Fruit fly (Drosophila melanogaster) whole organism, wandering third instar larva: ENCODE measurements around the gene Mgat3.

Experiments used
- Abd-B ChIP-seq: fragments of >200 bp; optimal IDR thresholded peaks from 2 replicates; lab custom pipeline; 2017; ENCODE audit warnings: missing biosample characterization, missing genetic modification characterization
- CG32264 ChIP-seq: fragments of 200-800 bp; sonication (Bioruptor generic); optimal IDR thresholded peaks from 2 replicates; lab custom pipeline; 2016; ENCODE audit warnings: missing biosample characterization, missing genetic modification characterization
- CG9705 ChIP-seq: fragments of 200-800 bp; sonication (Bioruptor generic); optimal IDR thresholded peaks from 2 replicates; lab custom pipeline; 2018; ENCODE audit warnings: missing biosample characterization, mild to moderate bottlenecking, missing genetic modification characterization
- CrebA ChIP-seq: fragments of 200-800 bp; sonication (Bioruptor generic); optimal IDR thresholded peaks from 2 replicates; lab custom pipeline; 2016; ENCODE audit warnings: missing biosample characterization, mild to moderate bottlenecking, missing genetic modification characterization, borderline replicate concordance
- Dfd ChIP-seq: fragments of >200 bp; optimal IDR thresholded peaks from 2 replicates; lab custom pipeline; 2017; ENCODE audit warnings: missing biosample characterization, missing genetic modification characterization
- Dif ChIP-seq: fragments of 200-275, 200-300 bp; sonication (Bioruptor generic); optimal IDR thresholded peaks from 2 replicates; lab custom pipeline; 2018; ENCODE audit warnings: missing biosample characterization, missing genetic modification characterization; ENCODE audit not compliant: partially characterized antibody
- GATAd ChIP-seq: sonication (Bioruptor generic); optimal IDR thresholded peaks from 2 replicates; lab custom pipeline; 2016; ENCODE audit warnings: missing biosample characterization, missing genetic modification characterization
- HLH106 ChIP-seq: fragments of 200-800 bp; optimal IDR thresholded peaks from 3 replicates; lab custom pipeline; 2019; ENCODE audit warnings: missing biosample characterization, mild to moderate bottlenecking, missing genetic modification characterization, moderate library complexity
- Hnf4 ChIP-seq: fragments of 200-800 bp; sonication (Bioruptor generic); optimal IDR thresholded peaks from 2 replicates; lab custom pipeline; 2016; ENCODE audit warnings: missing biosample characterization, mild to moderate bottlenecking, missing genetic modification characterization
- Hr78 ChIP-seq: fragments of >200 bp; optimal IDR thresholded peaks from 2 replicates; lab custom pipeline; 2017; ENCODE audit warnings: missing biosample characterization, missing genetic modification characterization
- Hr83 ChIP-seq: fragments of 200-300 bp; sonication (Bioruptor generic); optimal IDR thresholded peaks from 2 replicates; lab custom pipeline; 2016; ENCODE audit warnings: missing biosample characterization, mild to moderate bottlenecking, missing genetic modification characterization, moderate library complexity; ENCODE audit not compliant: poor library complexity, severe bottlenecking
- Jra ChIP-seq: sonication (Bioruptor generic); optimal IDR thresholded peaks from 2 replicates; lab custom pipeline; 2016; ENCODE audit warnings: missing biosample characterization, missing genetic modification characterization
- Mio ChIP-seq: sonication (Bioruptor generic); optimal IDR thresholded peaks from 2 replicates; lab custom pipeline; 2016; ENCODE audit warnings: missing biosample characterization, missing genetic modification characterization
- Myc ChIP-seq: fragments of >200 bp; optimal IDR thresholded peaks from 2 replicates; lab custom pipeline; 2017
- N ChIP-seq: fragments of >200 bp; optimal IDR thresholded peaks from 2 replicates; lab custom pipeline; 2018; ENCODE audit warnings: missing biosample characterization, missing external identifiers, missing genetic modification characterization
- OdsH ChIP-seq: fragments of 200-800 bp; sonication (Bioruptor generic); optimal IDR thresholded peaks from 2 replicates; lab custom pipeline; 2016; ENCODE audit warnings: missing biosample characterization, mild to moderate bottlenecking, missing genetic modification characterization
- Rel ChIP-seq, 2 experiments: fragments of 200-800 bp; sonication (Bioruptor generic) in 1 of 2; optimal IDR thresholded peaks; 2 replicates in 1 of 2; 3 replicates in 1 of 2; lab custom pipeline; 2016 to 2019; ENCODE audit warnings: mild to moderate bottlenecking in 2 of 2, missing biosample characterization in 2 of 2, missing genetic modification characterization in 2 of 2, moderate library complexity in 1 of 2
- Sp1 ChIP-seq: fragments of 200-800 bp; sonication (Bioruptor generic); optimal IDR thresholded peaks from 3 replicates; lab custom pipeline; 2019; ENCODE audit warnings: missing biosample characterization, mild to moderate bottlenecking, missing genetic modification characterization, moderate library complexity
- Vsx2 ChIP-seq: fragments of 200-300, 225-300 bp; sonication (Bioruptor generic); optimal IDR thresholded peaks from 2 replicates; lab custom pipeline; 2018; ENCODE audit warnings: missing biosample characterization, missing genetic modification characterization; ENCODE audit not compliant: partially characterized antibody
- br ChIP-seq: fragments of 200-800 bp; sonication (Bioruptor generic); optimal IDR thresholded peaks from 2 replicates; lab custom pipeline; 2016; ENCODE audit warnings: missing biosample characterization, missing genetic modification characterization
- brk ChIP-seq: fragments of 200-800 bp; sonication (Bioruptor generic); optimal IDR thresholded peaks from 2 replicates; lab custom pipeline; 2016; ENCODE audit warnings: missing biosample characterization, mild to moderate bottlenecking, missing genetic modification characterization
- dl ChIP-seq, 2 experiments: fragments of 175-275, 200-275 bp in 1 of 2; fragments of 200-275 bp in 1 of 2; sonication (Bioruptor generic); optimal IDR thresholded peaks; lab custom pipeline; 2018; ENCODE audit warnings: mild to moderate bottlenecking in 2 of 2, missing biosample characterization in 2 of 2, missing genetic modification characterization in 2 of 2, moderate library complexity in 2 of 2; ENCODE audit not compliant: partially characterized antibody in 2 of 2, insufficient read depth in 1 of 2
- dmrt93B ChIP-seq: fragments of 200-800 bp; sonication (Bioruptor generic); optimal IDR thresholded peaks from 2 replicates; lab custom pipeline; 2018; ENCODE audit warnings: missing biosample characterization, mild to moderate bottlenecking, missing genetic modification characterization
- dsf ChIP-seq: sonication (Bioruptor generic); optimal IDR thresholded peaks from 2 replicates; lab custom pipeline; 2016; ENCODE audit warnings: missing biosample characterization, missing genetic modification characterization, borderline replicate concordance
- ey ChIP-seq: fragments of 200-800 bp; sonication (Bioruptor generic); optimal IDR thresholded peaks from 2 replicates; lab custom pipeline; 2016; ENCODE audit warnings: missing biosample characterization, missing genetic modification characterization
- foxo ChIP-seq, 2 experiments: fragments of 200-800 bp; sonication (Bioruptor generic); optimal IDR thresholded peaks; 2 replicates in 1 of 2; 3 replicates in 1 of 2; lab custom pipeline; 2016 to 2017; ENCODE audit warnings: missing biosample characterization in 2 of 2, missing genetic modification characterization in 2 of 2
- fru ChIP-seq: fragments of 200-800 bp; sonication (Bioruptor generic); optimal IDR thresholded peaks from 3 replicates; lab custom pipeline; 2016; ENCODE audit warnings: missing biosample characterization, mild to moderate bottlenecking, missing genetic modification characterization
- h ChIP-seq: fragments of 200-800 bp; sonication (Bioruptor generic); optimal IDR thresholded peaks from 3 replicates; lab custom pipeline; 2016; ENCODE audit warnings: missing biosample characterization, mild to moderate bottlenecking, missing genetic modification characterization
- jim ChIP-seq: fragments of 175-275, 200-325 bp; sonication (Bioruptor generic); optimal IDR thresholded peaks from 2 replicates; lab custom pipeline; 2016; ENCODE audit warnings: missing biosample characterization, mild to moderate bottlenecking, missing genetic modification characterization
- lola ChIP-seq: fragments of >200 bp; optimal IDR thresholded peaks from 2 replicates; lab custom pipeline; 2017; ENCODE audit warnings: missing biosample characterization, missing genetic modification characterization
- pan ChIP-seq: fragments of >200 bp; optimal IDR thresholded peaks from 2 replicates; lab custom pipeline; 2017
- psq ChIP-seq: fragments of 200-800 bp; sonication (Bioruptor generic); optimal IDR thresholded peaks from 3 replicates; lab custom pipeline; 2017; ENCODE audit warnings: missing biosample characterization, mild to moderate bottlenecking, missing genetic modification characterization, moderate library complexity
- rgr ChIP-seq: fragments of 200-800 bp; sonication (Bioruptor generic); optimal IDR thresholded peaks from 3 replicates; lab custom pipeline; 2016; ENCODE audit warnings: missing biosample characterization, mild to moderate bottlenecking, missing genetic modification characterization
- sage ChIP-seq: fragments of 200-800 bp; sonication (Bioruptor generic); optimal IDR thresholded peaks from 2 replicates; lab custom pipeline; 2016; ENCODE audit warnings: missing biosample characterization, mild to moderate bottlenecking, missing genetic modification characterization
- sv ChIP-seq: fragments of 200-800 bp; sonication (Bioruptor generic); optimal IDR thresholded peaks from 3 replicates; lab custom pipeline; 2016; ENCODE audit warnings: missing biosample characterization, missing genetic modification characterization
- tai ChIP-seq: sonication (Bioruptor generic); optimal IDR thresholded peaks from 2 replicates; lab custom pipeline; 2016; ENCODE audit warnings: missing biosample characterization, missing genetic modification characterization
- usp ChIP-seq: fragments of >200 bp; optimal IDR thresholded peaks from 2 replicates; lab custom pipeline; 2017; ENCODE audit warnings: missing biosample characterization, missing genetic modification characterization
- woc ChIP-seq: sonication (Bioruptor generic); optimal IDR thresholded peaks from 2 replicates; lab custom pipeline; 2016; ENCODE audit warnings: missing biosample characterization, mild to moderate bottlenecking, missing genetic modification characterization

Mgat3 gene

DNA sequence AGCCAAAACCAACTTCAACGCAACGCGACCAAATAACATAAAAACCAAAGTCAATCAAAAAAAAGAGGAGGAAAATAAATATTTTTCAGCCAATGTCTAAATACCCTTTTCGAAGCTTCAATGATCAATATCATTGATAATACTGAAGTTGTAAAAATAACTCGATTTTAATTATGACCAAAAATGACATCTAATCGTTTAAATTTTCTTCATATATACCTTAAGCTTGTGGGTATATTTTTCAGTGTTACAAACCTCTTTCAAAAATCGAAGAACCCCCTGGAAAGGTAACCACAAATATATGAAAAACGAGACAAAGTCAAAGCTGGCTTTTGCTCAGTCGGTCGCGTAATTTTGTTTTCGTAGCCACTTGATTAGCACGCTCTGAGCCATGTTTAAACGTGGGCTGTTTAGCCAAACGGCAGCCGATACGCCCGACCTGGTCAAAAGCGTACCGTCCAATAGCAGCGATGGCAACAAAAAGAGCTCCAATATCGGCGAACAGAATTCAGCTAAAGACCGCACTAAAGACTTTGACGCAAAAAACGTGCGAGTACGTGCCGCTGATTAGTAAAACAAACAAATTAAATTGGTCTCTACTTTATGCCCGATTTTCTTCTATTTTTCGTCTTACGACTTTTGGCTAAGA, 37.2 kb downstream of the Mgat3 start:
- TF ChIP-seq Dfd (GFP tag; lab: Kevin White, UChicago) (no peak), Hr78 (GFP tag; lab: Kevin White, UChicago) (no peak), CG32264 (GFP tag; lab: Kevin White, UChicago) (no peak), Rel (GFP tag; optimal IDR thresholded peaks at IDR 0.05; lab: Kevin White, UChicago) (no peak), Rel (tag; optimal IDR thresholded peaks at IDR 0.05; lab: Kevin White, UChicago) (no peak), dsf (GFP tag; lab: Kevin White, UChicago) (no peak), OdsH (GFP tag; lab: Kevin White, UChicago) (peak; percentile 41), dl (GFP tag; optimal IDR thresholded peaks at IDR 0.05; lab: Kevin White, UChicago; ENCODE audit: insufficient read depth in 1 of 2, partially characterized antibody in 2 of 2) (no peak), Sp1 (GFP tag; lab: Kevin White, UChicago) (no peak), sage (no peak), Mio (GFP tag; lab: Kevin White, UChicago) (no peak), dmrt93B (GFP tag; lab: Kevin White, UChicago) (no peak), sv (peak; percentile 56), CrebA (GFP tag; lab: Kevin White, UChicago) (no peak), GATAd (GFP tag; lab: Kevin White, UChicago) (no peak), Vsx2 (GFP tag; lab: Kevin White, UChicago) (no peak), foxo (GFP tag; optimal IDR thresholded peaks at IDR 0.05; lab: Kevin White, UChicago) (peak in 1 of 2 experiments; percentile 57), fru (GFP tag; lab: Kevin White, UChicago) (peak; percentile 44), HLH106 (tag; lab: Kevin White, UChicago) (peak; percentile 41), rgr (GFP tag; lab: Kevin White, UChicago) (peak; percentile 67), brk (GFP tag; lab: Kevin White, UChicago) (no peak), psq (GFP tag; lab: Kevin White, UChicago) (peak; percentile 16), Abd-B (GFP tag; lab: Kevin White, UChicago) (no peak), usp (no peak), jim (no peak), Hr83 (GFP tag; lab: Kevin White, UChicago) (no peak), lola (GFP tag; lab: Kevin White, UChicago) (no peak), Myc (lab: Kevin White, UChicago) (no peak), Jra (no peak), br (GFP tag; lab: Kevin White, UChicago) (peak; percentile 2), N (no peak), tai (GFP tag; lab: Kevin White, UChicago) (no peak), h (peak; percentile 60), CG9705 (GFP tag; lab: Kevin White, UChicago) (no peak), Hnf4 (GFP tag; lab: Kevin White, UChicago) (peak; percentile 25), woc (peak; percentile 33), Dif (GFP tag; lab: Kevin White, UChicago) (no peak), pan (lab: Kevin White, UChicago) (no peak), ey (GFP tag; lab: Kevin White, UChicago) (peak; percentile 46)
- TF ChIP-seq, all 38 proteins: peak for 12

DNA sequence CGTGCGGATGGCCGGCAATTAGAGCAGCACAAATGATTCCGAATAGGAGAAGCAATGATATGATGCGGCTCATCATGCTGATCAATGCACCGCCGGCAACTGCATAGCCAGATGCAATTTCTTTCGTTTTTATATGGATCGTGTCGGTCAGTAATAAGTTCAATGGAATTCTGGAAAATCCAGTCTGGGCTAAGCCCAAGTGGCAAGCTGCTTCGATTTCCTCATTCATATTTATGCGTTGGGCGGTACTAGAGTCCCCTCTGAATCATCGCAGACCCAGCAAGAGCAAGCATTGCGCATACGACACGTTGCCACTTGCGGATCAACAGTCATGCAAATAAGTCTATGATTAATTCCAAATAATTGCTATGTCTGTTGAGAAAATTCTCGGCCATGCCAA, 38.9 kb downstream of the Mgat3 start, which contains the start of gene CG16978:
Gene CG16978 (minus strand): TSS at position 101 of the 400 bp plus-strand sequence.
- TF ChIP-seq sage (no peak), Abd-B (GFP tag; lab: Kevin White, UChicago) (no peak), foxo (GFP tag; optimal IDR thresholded peaks at IDR 0.05; lab: Kevin White, UChicago) (no peak), Hr83 (GFP tag; lab: Kevin White, UChicago) (no peak), Hr78 (GFP tag; lab: Kevin White, UChicago) (no peak), Sp1 (GFP tag; lab: Kevin White, UChicago) (no peak), Dif (GFP tag; lab: Kevin White, UChicago) (no peak), psq (GFP tag; lab: Kevin White, UChicago) (no peak), OdsH (GFP tag; lab: Kevin White, UChicago) (no peak), Mio (GFP tag; lab: Kevin White, UChicago) (no peak), Hnf4 (GFP tag; lab: Kevin White, UChicago) (no peak)
